Fruit fly (Drosophila melanogaster): ENCODE data around the gene CG43057.

The CG43057 gene

dm6 chr2L:8212666-8213270 is 31.0 kb downstream of the CG43057 start, which contains the start of the genes CG8372 and CG8360 (continued):
- TF ChIP-seq Doc2 (GFP tag; IDR thresholded peaks at IDR 0.05) (peak; percentile 94), CG32767 (GFP tag; IDR thresholded peaks at IDR 0.05) (peak; percentile 98), bowl (GFP tag; IDR thresholded peaks at IDR 0.05) (peak; percentile 97), klu (GFP tag; IDR thresholded peaks at IDR 0.05) (peak; percentile 98), ac (GFP tag; optimal IDR thresholded peaks at IDR 0.05) (peak; percentile 94), CG12659 (GFP tag; optimal IDR thresholded peaks at IDR 0.05) (peak; percentile 99), Myb (GFP tag; optimal IDR thresholded peaks at IDR 0.05) (peak; percentile 95), Antp (GFP tag; optimal IDR thresholded peaks at IDR 0.05) (peak; percentile 99), hbn (GFP tag; IDR thresholded peaks at IDR 0.05; ENCODE audit: partially characterized antibody) (no peak; the same call in 1 of the 2 replicates), sna (GFP tag; IDR thresholded peaks at IDR 0.05; ENCODE audit: partially characterized antibody) (peak; percentile 69), CG1529 (GFP tag; optimal IDR thresholded peaks at IDR 0.05) (peak; percentile 98), crc (GFP tag; optimal IDR thresholded peaks at IDR 0.05) (peak; percentile 99), Lpt (GFP tag; optimal IDR thresholded peaks at IDR 0.05) (no peak), CG12219 (GFP tag; optimal IDR thresholded peaks at IDR 0.05) (peak; percentile 98), Bdp1 (GFP tag; optimal IDR thresholded peaks at IDR 0.05) (peak; percentile 95), Sox100B (GFP tag; optimal IDR thresholded peaks at IDR 0.05) (peak; percentile 96), bab2 (GFP tag; optimal IDR thresholded peaks at IDR 0.05) (peak; percentile 99), CG2116 (GFP tag; optimal IDR thresholded peaks at IDR 0.05) (peak; percentile 91), Asciz (GFP tag; optimal IDR thresholded peaks at IDR 0.05) (peak; percentile 97), Camta (GFP tag; optimal IDR thresholded peaks at IDR 0.05) (peak; percentile 99), Nf-YB (GFP tag; optimal IDR thresholded peaks at IDR 0.05) (peak; percentile 88), Jarid2 (GFP tag; optimal IDR thresholded peaks at IDR 0.05) (peak; percentile 92), CG11093 (GFP tag; IDR thresholded peaks at IDR 0.05) (peak; percentile 99), CG13624 (GFP tag; optimal IDR thresholded peaks at IDR 0.05) (peak; percentile 99), Spps (tag; optimal IDR thresholded peaks at IDR 0.05) (peak; percentile 97), nerfin-2 (GFP tag; IDR thresholded peaks at IDR 0.05; ENCODE audit: partially characterized antibody) (no peak), Doc3 (GFP tag; IDR thresholded peaks at IDR 0.05; ENCODE audit: partially characterized antibody) (peak; percentile 22; the same call in 1 of the 3 replicates), Sry-β (GFP tag; optimal IDR thresholded peaks at IDR 0.05) (peak; percentile 72), Dp (GFP tag; optimal IDR thresholded peaks at IDR 0.05) (peak; percentile 45), CG16779 (GFP tag; IDR thresholded peaks at IDR 0.05) (peak; percentile 98), MESR4 (GFP tag; optimal IDR thresholded peaks at IDR 0.05) (peak; percentile 93), CG11695 (GFP tag; IDR thresholded peaks at IDR 0.05) (peak; percentile 99), CG11085 (GFP tag; IDR thresholded peaks at IDR 0.05) (peak; percentile 98), vnd (GFP tag; IDR thresholded peaks at IDR 0.05; ENCODE audit: partially characterized antibody) (no peak), Nf-YC (tag; optimal IDR thresholded peaks at IDR 0.05) (peak; percentile 92), exex (tag; optimal IDR thresholded peaks at IDR 0.05) (peak; percentile 93), ara (GFP tag; IDR thresholded peaks at IDR 0.05) (peak; percentile 99), CG34376 (GFP tag; optimal IDR thresholded peaks at IDR 0.05) (peak; percentile 98), CG3407 (GFP tag; optimal IDR thresholded peaks at IDR 0.05) (peak; percentile 97), CG1233 (GFP tag; optimal IDR thresholded peaks at IDR 0.05) (peak; percentile 98), lbe (GFP tag; optimal IDR thresholded peaks at IDR 0.05) (peak; percentile 99), yki (optimal IDR thresholded peaks at IDR 0.05) (no peak), CG10543 (GFP tag; optimal IDR thresholded peaks at IDR 0.05) (peak; percentile 98), CoRest (tag; optimal IDR thresholded peaks at IDR 0.05) (peak; percentile 98), az2 (GFP tag; optimal IDR thresholded peaks at IDR 0.05) (peak; percentile 99), Dip3 (GFP tag; optimal IDR thresholded peaks at IDR 0.05) (peak; percentile 99), CG6854 (GFP tag; optimal IDR thresholded peaks at IDR 0.05) (peak; percentile 97), CG3281 (GFP tag; optimal IDR thresholded peaks at IDR 0.05) (peak; percentile 98), Ets65A (GFP tag) (peak; percentile 100), CG33557 (GFP tag; optimal IDR thresholded peaks at IDR 0.05) (peak; percentile 95)

Measured in whole organism, embryonic.